Fruit fly (Drosophila melanogaster) whole organism, wandering third instar larva: ENCODE data around the gene BoYb.

Source experiments
- Dif ChIP-seq: fragments of 200-275, 200-300 bp; sonication (Bioruptor generic); optimal IDR thresholded peaks from 2 replicates; lab custom pipeline; 2018; ENCODE audit warnings: missing biosample characterization, missing genetic modification characterization; ENCODE audit not compliant: partially characterized antibody
- Jra ChIP-seq: sonication (Bioruptor generic); optimal IDR thresholded peaks from 2 replicates; lab custom pipeline; 2016; ENCODE audit warnings: missing biosample characterization, missing genetic modification characterization
- foxo ChIP-seq, 2 experiments: fragments of 200-800 bp; sonication (Bioruptor generic); optimal IDR thresholded peaks; 2 replicates in 1 of 2; 3 replicates in 1 of 2; lab custom pipeline; 2016 to 2017; ENCODE audit warnings: missing biosample characterization in 2 of 2, missing genetic modification characterization in 2 of 2
- usp ChIP-seq: fragments of >200 bp; optimal IDR thresholded peaks from 2 replicates; lab custom pipeline; 2017; ENCODE audit warnings: missing biosample characterization, missing genetic modification characterization

DNA sequence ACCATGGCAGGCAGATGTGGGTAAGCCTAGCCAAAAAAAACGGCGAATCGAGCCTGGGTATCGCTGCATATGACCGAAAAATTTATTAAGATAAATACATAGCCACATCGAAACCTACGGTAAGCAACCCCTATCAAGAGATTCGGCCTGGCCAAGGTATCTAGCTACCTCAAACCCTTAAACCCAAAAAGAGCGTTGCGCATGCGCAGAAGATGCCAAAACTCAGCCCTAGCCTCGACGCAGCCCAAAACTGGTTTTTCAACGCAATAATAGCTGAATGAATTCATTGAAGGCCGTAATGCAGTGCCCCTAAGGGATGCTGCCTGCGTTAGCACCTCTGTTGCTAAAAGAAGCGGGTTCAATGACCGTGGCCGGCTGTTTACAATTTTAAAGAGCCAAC is 51.0 kb downstream of the BoYb start:
- TF ChIP-seq foxo (GFP tag; optimal IDR thresholded peaks at IDR 0.05; lab: Kevin White, UChicago) (no peak), Jra (no peak), Dif (GFP tag; lab: Kevin White, UChicago) (no peak), usp (no peak)
